Worm (Caenorhabditis elegans) whole organism, midembryonic: ENCODE measurements around the gene K03B4.9.

Experiments used
- T22C8.4 ChIP-seq: fragments of 200-800 bp; sonication (Bioruptor generic); IDR thresholded peaks from 2 replicates; pipeline ENCODE4 v1.3.6; 2022; ENCODE audit warnings: missing genetic modification characterization, missing compliant biosample characterization
- cog-1 ChIP-seq: sonication (generic microtip); optimal IDR thresholded peaks from 2 replicates; lab custom pipeline; 2016; ENCODE audit warnings: missing genetic modification characterization, missing compliant biosample characterization
- flt-1 ChIP-seq: fragments of 200-800 bp; sonication (Bioruptor generic); IDR thresholded peaks from 2 replicates; pipeline ENCODE4 v1.3.6; 2022; ENCODE audit warnings: missing genetic modification characterization, missing compliant biosample characterization
- klf-2 ChIP-seq: fragments of 200-800 bp; sonication (Bioruptor generic); conservative IDR thresholded peaks from 2 replicates; pipeline ENCODE4 v1.3.6; 2022; ENCODE audit warnings: missing genetic modification reagents, missing genetic modification characterization, missing compliant biosample characterization
- med-1 ChIP-seq: sonication (generic microtip); optimal IDR thresholded peaks from 2 replicates; lab custom pipeline; 2017; ENCODE audit warnings: missing genetic modification characterization, mild to moderate bottlenecking, missing compliant biosample characterization, antibody characterized with exemption, missing genetic modification reagents; ENCODE audit not compliant: insufficient read depth
- ref-1 ChIP-seq: fragments of 200-800 bp; sonication (Bioruptor generic); conservative IDR thresholded peaks from 2 replicates; pipeline ENCODE4 v1.3.6; 2022; ENCODE audit warnings: missing genetic modification reagents, missing genetic modification characterization, missing compliant biosample characterization
- tab-1 ChIP-seq: fragments of 200-800 bp; sonication (Bioruptor generic); IDR thresholded peaks from 2 replicates; pipeline ENCODE4 v1.3.6; 2022; ENCODE audit warnings: missing genetic modification characterization, missing compliant biosample characterization
- ztf-23 ChIP-seq: fragments of 200-800 bp; sonication (Bioruptor generic); IDR thresholded peaks from 2 replicates; pipeline ENCODE4 v1.3.6; 2022; ENCODE audit warnings: missing genetic modification reagents, missing genetic modification characterization, missing compliant biosample characterization
- ztf-29 ChIP-seq: fragments of 200-800 bp; sonication (Bioruptor generic); IDR thresholded peaks from 2 replicates; pipeline ENCODE4 v1.3.6; 2022; ENCODE audit warnings: missing genetic modification reagents, missing genetic modification characterization, missing compliant biosample characterization

K03B4.9 gene

ce11 chrV:4672487-4672886, at the start of gene K03B4.9:
Gene K03B4.9, minus strand, starts transcription at chrV:4672587.
- TF ChIP-seq flt-1 (GFP tag; lab: Robert Waterston, UW), result no peak

ce11 chrV:4720884-4721464, 48.6 kb upstream of the K03B4.9 start:
- TF ChIP-seq flt-1 (GFP tag; lab: Robert Waterston, UW) (no peak), tab-1 (no peak), ztf-23 (GFP tag; lab: Robert Waterston, UW) (no peak), ref-1 (GFP tag; lab: Robert Waterston, UW) (no peak), med-1 (no peak), T22C8.4 (GFP tag; lab: Robert Waterston, UW) (no peak), ztf-29 (GFP tag; lab: Robert Waterston, UW) (no peak), klf-2 (GFP tag; lab: Robert Waterston, UW) (no peak), cog-1 (tag; lab: Kevin White, UChicago) (no peak)

- no peak for TF ChIP-seq flt-1 (GFP tag; lab: Robert Waterston, UW)
- TF ChIP-seq tab-1, result no peak
- no peak for TF ChIP-seq ztf-23 (GFP tag; lab: Robert Waterston, UW)
- TF ChIP-seq klf-2 (GFP tag; lab: Robert Waterston, UW), result no peak
- TF ChIP-seq cog-1 (tag; lab: Kevin White, UChicago), result no peak
- no peak for TF ChIP-seq ztf-29 (GFP tag; lab: Robert Waterston, UW)
- TF ChIP-seq ref-1 (GFP tag; lab: Robert Waterston, UW), result no peak
- no peak for TF ChIP-seq med-1
- TF ChIP-seq T22C8.4 (GFP tag; lab: Robert Waterston, UW), result no peak
Observed at ce11 chrV:4719965-4720364, 47.6 kb upstream of the K03B4.9 start, which contains the start of gene prx-6. Gene prx-6, minus strand, starts transcription at chrV:4720093.

- TF ChIP-seq klf-2 (GFP tag; lab: Robert Waterston, UW) (no peak), ztf-23 (GFP tag; lab: Robert Waterston, UW) (no peak), cog-1 (tag; lab: Kevin White, UChicago) (no peak), ztf-29 (GFP tag; lab: Robert Waterston, UW) (no peak), med-1 (no peak), T22C8.4 (GFP tag; lab: Robert Waterston, UW) (no peak), flt-1 (GFP tag; lab: Robert Waterston, UW) (no peak), tab-1 (no peak), ref-1 (GFP tag; lab: Robert Waterston, UW) (no peak)
Observed at ce11 chrV:4710464-4710863, 38.1 kb upstream of the K03B4.9 start, which contains the start of gene oac-24. Gene oac-24, plus strand, starts transcription at chrV:4710764.

ce11 chrV:4707646-4708045, 35.3 kb upstream of the K03B4.9 start:
- TF ChIP-seq T22C8.4 (GFP tag; lab: Robert Waterston, UW) (no peak), ztf-23 (GFP tag; lab: Robert Waterston, UW) (no peak), klf-2 (GFP tag; lab: Robert Waterston, UW) (no peak), ref-1 (GFP tag; lab: Robert Waterston, UW) (no peak), med-1 (no peak)

- no peak for TF ChIP-seq flt-1 (GFP tag; lab: Robert Waterston, UW)
- TF ChIP-seq ref-1 (GFP tag; lab: Robert Waterston, UW), result no peak
- no peak for TF ChIP-seq klf-2 (GFP tag; lab: Robert Waterston, UW)
- TF ChIP-seq ztf-29 (GFP tag; lab: Robert Waterston, UW), result no peak
- no peak for TF ChIP-seq med-1
- TF ChIP-seq cog-1 (tag; lab: Kevin White, UChicago), result no peak
- no peak for TF ChIP-seq ztf-23 (GFP tag; lab: Robert Waterston, UW)
- TF ChIP-seq T22C8.4 (GFP tag; lab: Robert Waterston, UW), result no peak
- TF ChIP-seq tab-1, result no peak
Observed at ce11 chrV:4700189-4700588, 27.8 kb upstream of the K03B4.9 start, which contains the start of gene ZC266.1. Gene ZC266.1, minus strand, starts transcription at chrV:4700289.

ce11 chrV:4698675-4699074, 26.3 kb upstream of the K03B4.9 start:
- TF ChIP-seq cog-1 (tag; lab: Kevin White, UChicago) (no peak), flt-1 (GFP tag; lab: Robert Waterston, UW) (no peak), T22C8.4 (GFP tag; lab: Robert Waterston, UW) (no peak), med-1 (no peak), ztf-29 (GFP tag; lab: Robert Waterston, UW) (no peak), ref-1 (GFP tag; lab: Robert Waterston, UW) (no peak)

ce11 chrV:4694466-4695092, 22.2 kb upstream of the K03B4.9 start:
- TF ChIP-seq T22C8.4 (GFP tag; lab: Robert Waterston, UW) (no peak), med-1 (no peak), ztf-23 (GFP tag; lab: Robert Waterston, UW) (no peak), klf-2 (GFP tag; lab: Robert Waterston, UW) (no peak), flt-1 (GFP tag; lab: Robert Waterston, UW) (no peak), ztf-29 (GFP tag; lab: Robert Waterston, UW) (no peak), ref-1 (GFP tag; lab: Robert Waterston, UW) (no peak), tab-1 (no peak), cog-1 (tag; lab: Kevin White, UChicago) (no peak)

ce11 chrV:4693282-4693588, 20.8 kb upstream of the K03B4.9 start:
- TF ChIP-seq tab-1 (no peak), ztf-23 (GFP tag; lab: Robert Waterston, UW) (no peak), med-1 (no peak), ref-1 (GFP tag; lab: Robert Waterston, UW) (no peak), flt-1 (GFP tag; lab: Robert Waterston, UW) (no peak), klf-2 (GFP tag; lab: Robert Waterston, UW) (no peak), ztf-29 (GFP tag; lab: Robert Waterston, UW) (no peak), cog-1 (tag; lab: Kevin White, UChicago) (no peak), T22C8.4 (GFP tag; lab: Robert Waterston, UW) (no peak)
